Fruit fly (Drosophila melanogaster): Measurements from ENCODE around the gene Obp99c.

- TF ChIP-seq CG7101 (tag; optimal IDR thresholded peaks at IDR 0.05) (no peak), ovo (GFP tag; optimal IDR thresholded peaks at IDR 0.05) (no peak), CG5204 (GFP tag; optimal IDR thresholded peaks at IDR 0.05) (no peak), kay (GFP tag; ENCODE audit: borderline replicate concordance) (no peak), CG11617 (GFP tag; optimal IDR thresholded peaks at IDR 0.05) (no peak), Hr96 (GFP tag; optimal IDR thresholded peaks at IDR 0.05) (no peak), CG1620 (GFP tag; optimal IDR thresholded peaks at IDR 0.05) (no peak)
Measured at dm6 chr3R:29723048-29723656, 34.0 kb upstream of the Obp99c start, which contains the start of gene Pcd.

All from whole organism, adult.